Fruit fly (Drosophila melanogaster): ENCODE results near the gene CG33099.

The CG33099 gene

dm6 chr3R:22527636-22528148 is 2.7 kb downstream of the CG33099 start (continued):
- TF ChIP-seq CG11762 (GFP tag; optimal IDR thresholded peaks at IDR 0.05; ENCODE audit: insufficient read depth) (no peak), fkh (GFP tag; optimal IDR thresholded peaks at IDR 0.05) (peak; percentile 42)

- no peak for TF ChIP-seq CG16779 (tag; optimal IDR thresholded peaks at IDR 0.05)
- peak; percentile 62 for TF ChIP-seq vri (GFP tag; optimal IDR thresholded peaks at IDR 0.05)
- TF ChIP-seq CG10631 (GFP tag; optimal IDR thresholded peaks at IDR 0.05) = no peak
Observed at dm6 chr3R:22527192-22527591, 3.2 kb downstream of the CG33099 start.

dm6 chr3R:22526353-22526907 is 3.9 kb downstream of the CG33099 start:
- TF ChIP-seq CG7368 (GFP tag; optimal IDR thresholded peaks at IDR 0.05) (no peak), Ets21C (GFP tag; optimal IDR thresholded peaks at IDR 0.05) (no peak), CG10631 (GFP tag; optimal IDR thresholded peaks at IDR 0.05) (peak; percentile 52), CG1621 (tag; optimal IDR thresholded peaks at IDR 0.05) (peak; percentile 8), topi (GFP tag; optimal IDR thresholded peaks at IDR 0.05) (peak; percentile 20), Hr38 (GFP tag; optimal IDR thresholded peaks at IDR 0.05) (no peak), CG6854 (GFP tag; optimal IDR thresholded peaks at IDR 0.05) (no peak), CG8319 (GFP tag; optimal IDR thresholded peaks at IDR 0.05) (no peak), vri (GFP tag; optimal IDR thresholded peaks at IDR 0.05) (no peak), achi (GFP tag; optimal IDR thresholded peaks at IDR 0.05) (peak; percentile 41), acj6 (GFP tag; optimal IDR thresholded peaks at IDR 0.05) (peak; percentile 33), Smox (GFP tag; optimal IDR thresholded peaks at IDR 0.05) (peak; percentile 14), cyc (GFP tag; optimal IDR thresholded peaks at IDR 0.05) (no peak), CG6163 (GFP tag; IDR thresholded peaks at IDR 0.05) (peak; percentile 56; the same call in 1 of the 3 replicates), spab (GFP tag; optimal IDR thresholded peaks at IDR 0.05) (peak; percentile 49), CG11902 (GFP tag; optimal IDR thresholded peaks at IDR 0.05) (no peak), net (GFP tag; optimal IDR thresholded peaks at IDR 0.05) (peak; percentile 10), fd59A (GFP tag; optimal IDR thresholded peaks at IDR 0.05) (peak; percentile 21), salr (GFP tag; optimal IDR thresholded peaks at IDR 0.05) (peak in 1 of 2 experiments; percentile 63), Hr4 (GFP tag; optimal IDR thresholded peaks at IDR 0.05) (peak; percentile 45), CG6808 (GFP tag; optimal IDR thresholded peaks at IDR 0.05) (peak; percentile 8), pdm3 (GFP tag; optimal IDR thresholded peaks at IDR 0.05) (peak; percentile 48), svp (GFP tag) (peak; percentile 67), Blimp-1 (GFP tag; optimal IDR thresholded peaks at IDR 0.05) (no peak), CG31627 (GFP tag; optimal IDR thresholded peaks at IDR 0.05) (no peak), Lpt (GFP tag; optimal IDR thresholded peaks at IDR 0.05) (no peak), Gug (GFP tag; IDR thresholded peaks at IDR 0.05) (peak; percentile 29; the same call in 1 of the 2 replicates), CG34406 (GFP tag; optimal IDR thresholded peaks at IDR 0.05) (no peak), CG6276 (GFP tag; optimal IDR thresholded peaks at IDR 0.05) (peak; percentile 2), lz (GFP tag; optimal IDR thresholded peaks at IDR 0.05) (peak; percentile 3), esn (GFP tag; optimal IDR thresholded peaks at IDR 0.05) (peak; percentile 38), Sox102F (GFP tag; optimal IDR thresholded peaks at IDR 0.05) (no peak), dsx (GFP tag; optimal IDR thresholded peaks at IDR 0.05; ENCODE audit: poor library complexity, severe bottlenecking) (no peak), CG6792 (GFP tag; optimal IDR thresholded peaks at IDR 0.05) (peak; percentile 23), eg (GFP tag; IDR thresholded peaks at IDR 0.05) (peak; percentile 69), CG8119 (GFP tag; IDR thresholded peaks at IDR 0.05) (no peak), Eip78C (GFP tag) (peak; percentile 91), fkh (GFP tag; optimal IDR thresholded peaks at IDR 0.05) (peak; percentile 28), dac (GFP tag; optimal IDR thresholded peaks at IDR 0.05) (no peak), CG3919 (GFP tag; optimal IDR thresholded peaks at IDR 0.05) (peak; percentile 30), Ets96B (tag; optimal IDR thresholded peaks at IDR 0.05) (peak; percentile 23), CG15336 (GFP tag; IDR thresholded peaks at IDR 0.05) (no peak), CG11762 (GFP tag; optimal IDR thresholded peaks at IDR 0.05; ENCODE audit: insufficient read depth) (no peak), fd85E (GFP tag; optimal IDR thresholded peaks at IDR 0.05) (no peak), CG4318 (GFP tag; optimal IDR thresholded peaks at IDR 0.05) (peak; percentile 35), Hr39 (GFP tag; optimal IDR thresholded peaks at IDR 0.05) (peak; percentile 15)

Measured in whole organism, prepupa.